Fruit fly (Drosophila melanogaster) Kc167 (cell line): ENCODE measurements around the gene CG34179.

Experiments
- Myc ChIP-seq: fragments of >200 bp; optimal IDR thresholded peaks from 2 replicates; lab custom pipeline; 2017; ENCODE audit warnings: missing external identifiers
- h ChIP-seq: fragments of >200 bp; optimal IDR thresholded peaks from 3 replicates; lab custom pipeline; 2018; ENCODE audit warnings: missing external identifiers
- insv ChIP-seq: fragments of >200 bp; optimal IDR thresholded peaks from 3 replicates; lab custom pipeline; 2018; ENCODE audit warnings: missing external identifiers
- ttk ChIP-seq: sonication (Bioruptor generic); optimal IDR thresholded peaks from 2 replicates; lab custom pipeline; 2017; ENCODE audit warnings: missing external identifiers

DNA sequence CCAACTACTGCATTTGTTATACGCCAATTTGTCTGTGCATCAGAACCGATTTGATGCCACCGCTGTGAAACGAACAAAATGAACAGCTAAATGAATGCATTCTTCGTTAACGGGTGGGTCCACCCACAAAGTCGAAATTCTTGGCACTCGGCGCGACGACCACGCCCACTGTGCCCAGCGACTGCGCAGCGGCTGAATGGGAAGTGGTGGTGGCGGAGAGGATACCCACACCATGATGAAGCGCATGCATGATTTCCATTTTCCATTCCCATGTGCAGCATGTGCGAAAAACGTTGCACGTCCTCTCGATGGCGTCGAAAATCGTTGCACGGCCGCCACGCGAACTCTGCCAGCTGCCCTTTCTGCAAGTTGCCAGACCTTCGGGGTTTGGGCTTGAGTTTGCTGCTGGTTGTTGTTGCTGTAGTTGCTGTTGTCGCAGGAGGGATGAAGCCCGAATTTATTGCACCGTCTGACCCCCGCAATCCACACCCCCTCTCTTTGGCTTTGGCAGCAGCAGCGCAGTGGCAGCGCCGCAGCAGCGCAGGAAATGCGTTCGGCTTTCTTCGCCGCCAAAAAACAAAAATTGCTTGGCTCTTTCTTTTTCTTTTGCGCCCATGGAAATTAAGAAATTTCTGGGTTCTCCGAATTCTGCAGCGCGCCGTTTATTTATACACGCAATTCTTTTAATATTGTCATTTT, 32.8 kb upstream of the CG34179 start:
- no peak for TF ChIP-seq insv (lab: Kevin White, UChicago)
- no peak for TF ChIP-seq h (lab: Kevin White, UChicago)
- no peak for TF ChIP-seq Myc (lab: Kevin White, UChicago)
- TF ChIP-seq ttk (lab: Kevin White, UChicago): no peak
